Worm (Caenorhabditis elegans) whole organism, L3 larva: ENCODE results near the gene ucp-4.

ENCODE experiments used
- R02D3.7 ChIP-seq: fragments of 150-350 bp; optimal IDR thresholded peaks from 2 replicates; lab custom pipeline; 2014; ENCODE audit warnings: missing biosample characterization, missing genetic modification characterization
- ZK546.5 ChIP-seq: sonication (generic microtip); optimal IDR thresholded peaks from 2 replicates; lab custom pipeline; 2017; ENCODE audit warnings: missing biosample characterization, missing genetic modification characterization
- aly-2 ChIP-seq: fragments of 150-350 bp; optimal IDR thresholded peaks from 2 replicates; lab custom pipeline; 2014; ENCODE audit warnings: missing biosample characterization, missing genetic modification characterization
- ama-1 ChIP-seq: fragments of 150-350 bp; optimal IDR thresholded peaks from 2 replicates; lab custom pipeline; 2018
- egl-27 ChIP-seq: sonication (generic microtip); optimal IDR thresholded peaks from 4 replicates; lab custom pipeline; 2017; ENCODE audit warnings: missing biosample characterization, missing genetic modification reagents, missing genetic modification characterization
- fkh-10 ChIP-seq: sonication (generic microtip); optimal IDR thresholded peaks from 2 replicates; lab custom pipeline; 2017; ENCODE audit warnings: missing biosample characterization, missing genetic modification reagents, missing genetic modification characterization
- jun-1 ChIP-seq: fragments of 150-350 bp; optimal IDR thresholded peaks from 2 replicates; lab custom pipeline; 2014; ENCODE audit warnings: missing biosample characterization, missing genetic modification reagents, missing genetic modification characterization
- nhr-11 ChIP-seq: fragments of 150-350 bp; optimal IDR thresholded peaks from 2 replicates; lab custom pipeline; 2014; ENCODE audit warnings: missing biosample characterization, missing genetic modification characterization
- nhr-237 ChIP-seq: fragments of 150-350 bp; optimal IDR thresholded peaks from 2 replicates; lab custom pipeline; 2014; ENCODE audit warnings: missing biosample characterization, missing genetic modification characterization
- nhr-67 ChIP-seq: fragments of 150-350 bp; optimal IDR thresholded peaks from 2 replicates; lab custom pipeline; 2014; ENCODE audit warnings: missing biosample characterization, missing genetic modification characterization
- ztf-11 ChIP-seq: fragments of 150-350 bp; optimal IDR thresholded peaks from 2 replicates; lab custom pipeline; 2014; ENCODE audit warnings: missing biosample characterization, missing genetic modification characterization

ce11 chrV:9359674-9360073, 25.6 kb downstream of the ucp-4 start, which contains the start of gene gpa-3:
- no peak for TF ChIP-seq ztf-11
- no peak for TF ChIP-seq jun-1 (tag; lab: Kevin White, UChicago)
- no peak for TF ChIP-seq egl-27 (tag; lab: Kevin White, UChicago)
- no peak for TF ChIP-seq nhr-237 (tag; lab: Kevin White, UChicago)
- no peak for TF ChIP-seq aly-2
- TF ChIP-seq nhr-67 (tag; lab: Kevin White, UChicago) = no peak
- no peak for TF ChIP-seq R02D3.7 (tag; lab: Kevin White, UChicago)
- TF ChIP-seq ama-1 = no peak
- no peak for TF ChIP-seq ZK546.5
- TF ChIP-seq fkh-10 = no peak
- no peak for TF ChIP-seq nhr-11 (tag; lab: Kevin White, UChicago)
